Fruit fly (Drosophila melanogaster): ENCODE measurements around the gene Stip1.

Gene Stip1

DNA sequence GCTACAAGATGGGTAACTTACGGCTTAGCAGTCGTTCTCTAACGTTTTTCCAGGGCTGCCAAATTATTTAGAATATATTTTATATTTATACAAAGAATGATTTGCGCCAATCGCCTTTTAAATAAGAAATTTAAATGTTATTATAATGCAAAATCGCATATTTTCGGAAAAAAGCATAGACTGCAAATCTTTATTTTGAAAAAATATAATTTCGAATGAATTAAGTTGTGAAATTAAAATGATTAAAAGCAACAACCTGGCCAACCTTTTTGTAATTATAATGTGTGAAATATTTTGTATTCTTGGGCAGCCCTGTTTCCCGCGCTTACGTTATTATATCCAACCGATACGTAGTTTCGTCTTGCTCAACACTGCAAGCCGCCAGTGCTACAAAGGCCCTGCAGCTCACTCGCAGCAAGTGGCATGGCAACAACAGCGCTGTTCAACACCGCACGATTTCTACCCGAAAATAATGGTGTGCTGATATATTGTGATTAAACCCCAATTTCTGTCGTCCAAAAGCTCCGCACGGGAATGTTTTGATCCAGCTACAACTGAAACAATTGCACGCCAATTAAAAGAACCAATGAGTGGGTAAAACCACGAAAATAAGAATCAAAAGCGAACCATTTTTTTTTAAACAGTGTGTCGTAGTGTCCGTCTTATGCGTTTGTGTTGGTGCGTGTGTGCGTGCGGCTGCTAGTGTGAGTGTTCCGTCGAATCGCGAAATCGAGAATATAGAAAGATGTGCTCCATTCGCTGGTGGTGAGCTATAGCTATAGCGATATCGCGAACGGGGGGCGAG lies 2.8 kb downstream of the Stip1 start, which contains the start of gene Pi3K21B (continued):
- TF ChIP-seq bbx (GFP tag; IDR thresholded peaks at IDR 0.05; ENCODE audit: partially characterized antibody) (peak; percentile 54), Hr78 (GFP tag; optimal IDR thresholded peaks at IDR 0.05) (peak in 1 of 2 experiments; percentile 27), CG7963 (GFP tag; IDR thresholded peaks at IDR 0.05; ENCODE audit: partially characterized antibody) (0 out of 3 replicates have a peak, but pooled peaks have one; percentile 24), Dek (tag; optimal IDR thresholded peaks at IDR 0.05) (peak; percentile 91), p53 (GFP tag; optimal IDR thresholded peaks at IDR 0.05) (peak; percentile 36), GATAe (GFP tag; conservative IDR thresholded peaks at IDR 0.05) (no peak), Sry-δ (GFP tag; optimal IDR thresholded peaks at IDR 0.05) (peak; percentile 62), btn (GFP tag; optimal IDR thresholded peaks at IDR 0.05) (peak; percentile 69), CG14965 (GFP tag; optimal IDR thresholded peaks at IDR 0.05; ENCODE audit: borderline replicate concordance) (peak; percentile 55), jigr1 (GFP tag; IDR thresholded peaks at IDR 0.05) (peak; percentile 72; the same call in 2 of the 3 replicates), klu (GFP tag; IDR thresholded peaks at IDR 0.05) (peak; percentile 77), sisA (GFP tag; IDR thresholded peaks at IDR 0.05) (peak; percentile 91), CG14050 (GFP tag; IDR thresholded peaks at IDR 0.05) (peak; percentile 64), CG15514 (GFP tag; optimal IDR thresholded peaks at IDR 0.05) (peak; percentile 78), tgo (GFP tag; IDR thresholded peaks at IDR 0.05) (peak; percentile 84)

DNA sequence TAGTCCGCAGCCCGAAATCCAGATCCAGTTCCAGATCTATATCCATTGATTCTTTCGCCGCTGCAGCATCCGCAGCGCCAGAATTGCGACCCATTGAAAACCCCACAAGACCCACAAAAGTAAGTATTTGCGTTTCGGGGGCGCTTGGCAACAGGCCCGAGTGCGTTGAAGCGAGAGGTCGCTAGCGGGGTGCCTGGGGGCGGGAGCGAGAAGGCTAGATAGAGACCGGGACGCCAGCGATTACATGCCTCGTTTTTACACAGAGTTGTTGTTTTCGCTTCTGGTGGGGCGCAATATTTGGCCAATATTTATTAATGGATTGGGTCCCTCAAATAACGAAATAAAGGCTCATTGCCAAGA lies 3.3 kb downstream of the Stip1 start:
- peak; percentile 9 for TF ChIP-seq CG10147 (GFP tag; optimal IDR thresholded peaks at IDR 0.05)
- no peak for TF ChIP-seq CG30403 (GFP tag; optimal IDR thresholded peaks at IDR 0.05)
- TF ChIP-seq vvl (GFP tag; IDR thresholded peaks at IDR 0.05): no peak
- TF ChIP-seq CG9727 (GFP tag; optimal IDR thresholded peaks at IDR 0.05): peak; percentile 86
- TF ChIP-seq pzg (GFP tag; optimal IDR thresholded peaks at IDR 0.05): no peak
- TF ChIP-seq crol (GFP tag; IDR thresholded peaks at IDR 0.05): 0 out of 2 replicates have a peak, but pooled peaks have one; percentile 52
- TF ChIP-seq pfk (GFP tag; optimal IDR thresholded peaks at IDR 0.05): peak; percentile 9
- TF ChIP-seq exex (tag; optimal IDR thresholded peaks at IDR 0.05): peak; percentile 1
- TF ChIP-seq ftz-f1 (GFP tag; optimal IDR thresholded peaks at IDR 0.05): peak; percentile 31
- TF ChIP-seq CG13894 (tag; optimal IDR thresholded peaks at IDR 0.05): peak; percentile 65
- TF ChIP-seq Med (GFP tag): peak; percentile 30
- no peak for TF ChIP-seq stwl (tag; optimal IDR thresholded peaks at IDR 0.05)
- TF ChIP-seq CG3281 (GFP tag; optimal IDR thresholded peaks at IDR 0.05): peak; percentile 4
- TF ChIP-seq Rfx (GFP tag; IDR thresholded peaks at IDR 0.05): peak; percentile 39; the same call in 1 of the 2 replicates
- no peak for TF ChIP-seq CG8290 (GFP tag; optimal IDR thresholded peaks at IDR 0.05)
- TF ChIP-seq CG8290 (tag; optimal IDR thresholded peaks at IDR 0.05): peak in 1 of 2 experiments; percentile 48
- no peak for TF ChIP-seq Eip74EF (GFP tag; optimal IDR thresholded peaks at IDR 0.05)
- TF ChIP-seq Deaf1 (tag; optimal IDR thresholded peaks at IDR 0.05): peak; percentile 79
- TF ChIP-seq Dip3 (GFP tag; optimal IDR thresholded peaks at IDR 0.05): no peak
- peak; percentile 81 for TF ChIP-seq sug (tag; optimal IDR thresholded peaks at IDR 0.05)
- peak; percentile 54; the same call in 1 of the 3 replicates for TF ChIP-seq zfh1 (GFP tag; IDR thresholded peaks at IDR 0.05)
- peak; percentile 63 for TF ChIP-seq CG10543 (GFP tag; optimal IDR thresholded peaks at IDR 0.05)
- peak; percentile 13 for TF ChIP-seq MTF-1 (GFP tag; optimal IDR thresholded peaks at IDR 0.05; ENCODE audit: borderline replicate concordance)
- TF ChIP-seq chm (GFP tag; IDR thresholded peaks at IDR 0.05): 0 out of 2 replicates have a peak, but pooled peaks have one; percentile 37
- peak; percentile 54; the same call in 1 of the 3 replicates for TF ChIP-seq CG34422 (GFP tag; IDR thresholded peaks at IDR 0.05)
- TF ChIP-seq nom (GFP tag; optimal IDR thresholded peaks at IDR 0.05): peak; percentile 35
- TF ChIP-seq Pdp1 (GFP tag; optimal IDR thresholded peaks at IDR 0.05): peak in 1 of 2 experiments; percentile 33
- no peak for TF ChIP-seq Optix (GFP tag; IDR thresholded peaks at IDR 0.05)
- peak; percentile 91 for TF ChIP-seq CG1832 (GFP tag; optimal IDR thresholded peaks at IDR 0.05)
- peak; percentile 3 for TF ChIP-seq scrt (GFP tag; optimal IDR thresholded peaks at IDR 0.05)
- TF ChIP-seq Fer3 (tag; optimal IDR thresholded peaks at IDR 0.05): no peak
- TF ChIP-seq z (GFP tag; IDR thresholded peaks at IDR 0.05): no peak
